Fruit fly (Drosophila melanogaster) whole organism, embryonic: Measurements from ENCODE around the gene CG7889.

Source experiments
- Abd-B ChIP-seq: fragments of 200-800 bp; sonication (Bioruptor generic); optimal IDR thresholded peaks from 2 replicates; lab custom pipeline; 2018; ENCODE audit warnings: missing biosample characterization, mild to moderate bottlenecking, missing genetic modification characterization, moderate library complexity
- Awh ChIP-seq: fragments of 200-800 bp; sonication (Bioruptor generic); IDR thresholded peaks from 2 replicates; pipeline ENCODE4, ENCODE4 v1.3.6; 2022; ENCODE audit warnings: missing biosample characterization, missing genetic modification characterization
- B-H2 ChIP-seq: fragments of 200-800 bp; sonication (Bioruptor generic); optimal IDR thresholded peaks from 2 replicates; lab custom pipeline; 2018; ENCODE audit warnings: missing biosample characterization, mild to moderate bottlenecking, missing genetic modification characterization
- Bgb ChIP-seq: fragments of 200-800 bp; sonication (Bioruptor generic); IDR thresholded peaks from 2 replicates; pipeline ENCODE4 v1.3.6; 2022; ENCODE audit warnings: missing biosample characterization, missing genetic modification characterization; ENCODE audit not compliant: partially characterized antibody
- CG10147 ChIP-seq: fragments of 200-800 bp; sonication (Bioruptor generic); optimal IDR thresholded peaks from 2 replicates; lab custom pipeline; 2019; ENCODE audit warnings: missing biosample characterization, mild to moderate bottlenecking, missing genetic modification characterization, moderate library complexity
- CG11456 ChIP-seq: fragments of 200-800 bp; sonication (Bioruptor generic); IDR thresholded peaks from 3 replicates; pipeline ENCODE4 v1.3.6; 2022; ENCODE audit warnings: missing biosample characterization, missing genetic modification characterization
- CG12391 ChIP-seq: fragments of 200-800 bp; sonication (Bioruptor generic); optimal IDR thresholded peaks from 3 replicates; lab custom pipeline; 2018; ENCODE audit warnings: missing biosample characterization, mild to moderate bottlenecking, missing genetic modification characterization, moderate library complexity
- CG12659 ChIP-seq: fragments of 200-800 bp; sonication (Bioruptor generic); optimal IDR thresholded peaks from 3 replicates; lab custom pipeline; 2017; ENCODE audit warnings: mild to moderate bottlenecking, missing biosample characterization, missing genetic modification reagents, missing genetic modification characterization
- CG12744 ChIP-seq: fragments of 200-800 bp; sonication (Bioruptor generic); optimal IDR thresholded peaks from 2 replicates; lab custom pipeline; 2016; ENCODE audit warnings: missing biosample characterization, missing genetic modification characterization
- CG13296 ChIP-seq: fragments of 200-800 bp; sonication (Bioruptor generic); optimal IDR thresholded peaks from 3 replicates; lab custom pipeline; 2018; ENCODE audit warnings: missing biosample characterization, mild to moderate bottlenecking, missing genetic modification characterization
- CG13424 ChIP-seq: fragments of 200-800 bp; sonication (Bioruptor generic); optimal IDR thresholded peaks from 2 replicates; lab custom pipeline; 2019; ENCODE audit warnings: missing biosample characterization, mild to moderate bottlenecking, missing genetic modification characterization, moderate library complexity
- CG14710 ChIP-seq: fragments of 200-800 bp; sonication (Bioruptor generic); optimal IDR thresholded peaks from 3 replicates; lab custom pipeline; 2019; ENCODE audit warnings: missing biosample characterization, mild to moderate bottlenecking, missing genetic modification characterization, moderate library complexity
- CG16813 ChIP-seq: fragments of 200-800 bp; sonication (Bioruptor generic); IDR thresholded peaks from 3 replicates; pipeline ENCODE4 v1.3.6; 2022; ENCODE audit warnings: missing biosample characterization, missing genetic modification characterization; ENCODE audit not compliant: partially characterized antibody
- CG17186 ChIP-seq: fragments of 200-800 bp; sonication (Bioruptor generic); optimal IDR thresholded peaks from 3 replicates; lab custom pipeline; 2017; ENCODE audit warnings: missing biosample characterization, missing genetic modification reagents, missing genetic modification characterization
- CG17359 ChIP-seq: fragments of 200-800 bp; sonication (Bioruptor generic); optimal IDR thresholded peaks from 3 replicates; lab custom pipeline; 2018; ENCODE audit warnings: missing biosample characterization, mild to moderate bottlenecking, missing genetic modification characterization, moderate library complexity
- CG17361 ChIP-seq: fragments of 200-800 bp; sonication (Bioruptor generic); IDR thresholded peaks from 3 replicates; pipeline ENCODE4 v1.3.6; 2022; ENCODE audit warnings: missing biosample characterization, missing genetic modification characterization
- CG2889 ChIP-seq: fragments of 200-800 bp; sonication (Bioruptor generic); IDR thresholded peaks from 3 replicates; pipeline ENCODE4 v1.3.6; 2022; ENCODE audit warnings: missing biosample characterization, missing genetic modification characterization
- CG4730 ChIP-seq: fragments of 200-800 bp; sonication (Bioruptor generic); IDR thresholded peaks from 2 replicates; pipeline ENCODE4 v1.3.6; 2022; ENCODE audit warnings: missing biosample characterization, missing genetic modification characterization
- CG5180 ChIP-seq: fragments of 200-800 bp; sonication (Bioruptor generic); optimal IDR thresholded peaks from 3 replicates; lab custom pipeline; 2017; ENCODE audit warnings: missing biosample characterization, missing genetic modification characterization, mild to moderate bottlenecking, moderate library complexity, missing genetic modification reagents
- CG6175 ChIP-seq: fragments of 200-800 bp; sonication (Bioruptor generic); IDR thresholded peaks from 3 replicates; pipeline ENCODE4 v1.3.6; 2022; ENCODE audit warnings: missing biosample characterization, missing genetic modification characterization
- CG6683 ChIP-seq: fragments of 200-800 bp; sonication (Bioruptor generic); optimal IDR thresholded peaks from 2 replicates; lab custom pipeline; 2017; ENCODE audit warnings: missing biosample characterization, mild to moderate bottlenecking, missing genetic modification characterization, missing genetic modification reagents
- CG8281 ChIP-seq: fragments of 200-800 bp; sonication (Bioruptor generic); optimal IDR thresholded peaks from 2 replicates; lab custom pipeline; 2018; ENCODE audit warnings: missing biosample characterization, mild to moderate bottlenecking, missing genetic modification characterization, moderate library complexity
- CG8290 ChIP-seq, 3 experiments: fragments of 200-800 bp; sonication (Bioruptor generic); optimal IDR thresholded peaks; 2 replicates each; lab custom pipeline; 2016 to 2019; ENCODE audit warnings: missing biosample characterization in 3 of 3, missing genetic modification characterization in 3 of 3, mild to moderate bottlenecking in 2 of 3, moderate library complexity in 1 of 3
- CG9817 ChIP-seq: fragments of 200-800 bp; sonication (Bioruptor generic); optimal IDR thresholded peaks from 2 replicates; lab custom pipeline; 2018; ENCODE audit warnings: missing biosample characterization, mild to moderate bottlenecking, missing genetic modification characterization, moderate library complexity
- CHES-1-like ChIP-seq: fragments of 200-800 bp; sonication (Bioruptor generic); optimal IDR thresholded peaks from 2 replicates; lab custom pipeline; 2016; ENCODE audit warnings: missing biosample characterization, missing genetic modification characterization
- Chrac-16 ChIP-seq: fragments of 200-800 bp; sonication (Bioruptor generic); optimal IDR thresholded peaks from 3 replicates; lab custom pipeline; 2016; ENCODE audit warnings: missing biosample characterization, missing genetic modification characterization
- CoRest ChIP-seq: fragments of 200-800 bp; sonication (Bioruptor generic); optimal IDR thresholded peaks from 3 replicates; lab custom pipeline; 2018; ENCODE audit warnings: missing biosample characterization, mild to moderate bottlenecking, missing genetic modification characterization, moderate library complexity
- H15 ChIP-seq: fragments of 200-800 bp; sonication (Bioruptor generic); IDR thresholded peaks from 3 replicates; pipeline ENCODE4 v1.3.6; 2022; ENCODE audit warnings: missing biosample characterization, missing genetic modification characterization
- Hr3 ChIP-seq: fragments of 200-800 bp; sonication (Bioruptor generic); optimal IDR thresholded peaks from 3 replicates; lab custom pipeline; 2016; ENCODE audit warnings: missing biosample characterization, missing genetic modification characterization
- Hsf ChIP-seq: fragments of 200-800 bp; sonication (Bioruptor generic); optimal IDR thresholded peaks from 3 replicates; lab custom pipeline; 2016; ENCODE audit warnings: missing biosample characterization, missing genetic modification characterization
- Lpt ChIP-seq: fragments of >200 bp; optimal IDR thresholded peaks from 2 replicates; lab custom pipeline; 2018; ENCODE audit warnings: missing biosample characterization, missing genetic modification characterization
- NC2β ChIP-seq: fragments of 200-800 bp; sonication (Bioruptor generic); optimal IDR thresholded peaks from 2 replicates; lab custom pipeline; 2016; ENCODE audit warnings: missing biosample characterization, missing genetic modification characterization
- Pdp1 ChIP-seq, 2 experiments: fragments of 200-800 bp; sonication (Bioruptor generic); optimal IDR thresholded peaks; 3 replicates each; lab custom pipeline; 2016; ENCODE audit warnings: missing biosample characterization in 2 of 2, missing genetic modification characterization in 2 of 2, mild to moderate bottlenecking in 1 of 2, moderate library complexity in 1 of 2
- Rfx ChIP-seq: fragments of 200-800 bp; sonication (Bioruptor generic); IDR thresholded peaks from 2 replicates; pipeline ENCODE4 v1.3.6; 2022; ENCODE audit warnings: missing biosample characterization, missing genetic modification characterization
- Usf ChIP-seq: fragments of 200-800 bp; sonication (Bioruptor generic); optimal IDR thresholded peaks from 2 replicates; lab custom pipeline; 2017; ENCODE audit warnings: missing genotype, missing biosample characterization, missing genetic modification characterization
- aop ChIP-seq: fragments of 200-800 bp; sonication (Bioruptor generic); IDR thresholded peaks from 2 replicates; pipeline ENCODE4 v1.3.6; 2022; ENCODE audit warnings: missing biosample characterization, missing genetic modification characterization
- br ChIP-seq: fragments of >200 bp; optimal IDR thresholded peaks from 2 replicates; lab custom pipeline; 2017
- bsh ChIP-seq, 2 experiments: fragments of 200-800 bp; sonication (Bioruptor generic); optimal IDR thresholded peaks; 2 replicates each; lab custom pipeline; 2017 to 2018; ENCODE audit warnings: mild to moderate bottlenecking in 2 of 2, missing biosample characterization in 2 of 2, missing genetic modification characterization in 2 of 2, moderate library complexity in 1 of 2
- cas ChIP-seq: fragments of 200-800 bp; sonication (Bioruptor generic); IDR thresholded peaks from 2 replicates; pipeline ENCODE4 v1.3.6; 2022; ENCODE audit warnings: missing biosample characterization, missing genetic modification characterization
- chn ChIP-seq: fragments of 200-800 bp; sonication (Bioruptor generic); optimal IDR thresholded peaks from 2 replicates; lab custom pipeline; 2016; ENCODE audit warnings: missing biosample characterization, missing genetic modification characterization
- fru ChIP-seq: fragments of >200 bp; optimal IDR thresholded peaks from 2 replicates; lab custom pipeline; 2017
- hbn ChIP-seq: fragments of 200-800 bp; sonication (Bioruptor generic); IDR thresholded peaks from 2 replicates; pipeline ENCODE4 v1.3.6; 2022; ENCODE audit warnings: missing biosample characterization, missing genetic modification characterization; ENCODE audit not compliant: partially characterized antibody
- insv ChIP-seq, 2 experiments: fragments of 200-800 bp; sonication (Bioruptor generic); optimal IDR thresholded peaks; 3 replicates each; lab custom pipeline; 2016 to 2018; ENCODE audit warnings: missing biosample characterization in 2 of 2, missing genetic modification characterization in 2 of 2
- odd ChIP-seq: fragments of 200-800 bp; sonication (Bioruptor generic); optimal IDR thresholded peaks from 2 replicates; lab custom pipeline; 2017; ENCODE audit warnings: missing biosample characterization, mild to moderate bottlenecking, missing genetic modification characterization
- sd ChIP-seq: fragments of 200-800 bp; sonication (Bioruptor generic); optimal IDR thresholded peaks from 3 replicates; lab custom pipeline; 2018; ENCODE audit warnings: missing biosample characterization, mild to moderate bottlenecking, missing genetic modification characterization, moderate library complexity
- sug ChIP-seq: fragments of 200-800 bp; optimal IDR thresholded peaks from 2 replicates; lab custom pipeline; 2019; ENCODE audit warnings: missing biosample characterization, mild to moderate bottlenecking, missing genetic modification characterization, moderate library complexity
- tgo ChIP-seq: fragments of 200-800 bp; sonication (Bioruptor generic); IDR thresholded peaks from 3 replicates; pipeline ENCODE4 v1.3.6; 2022; ENCODE audit warnings: missing biosample characterization, missing genetic modification characterization
- twi ChIP-seq: fragments of 200-800 bp; optimal IDR thresholded peaks from 2 replicates; lab custom pipeline; 2019; ENCODE audit warnings: missing biosample characterization, mild to moderate bottlenecking, missing genetic modification characterization, moderate library complexity
- zen ChIP-seq: fragments of 200-800 bp; sonication (Bioruptor generic); optimal IDR thresholded peaks from 3 replicates; lab custom pipeline; 2018; ENCODE audit warnings: missing biosample characterization, mild to moderate bottlenecking, missing genetic modification characterization, moderate library complexity
- zen2 ChIP-seq: fragments of 200-800 bp; sonication (Bioruptor generic); IDR thresholded peaks from 3 replicates; pipeline ENCODE4 v1.3.6; 2022; ENCODE audit warnings: missing biosample characterization, missing genetic modification characterization; ENCODE audit not compliant: partially characterized antibody

The CG7889 gene

DNA sequence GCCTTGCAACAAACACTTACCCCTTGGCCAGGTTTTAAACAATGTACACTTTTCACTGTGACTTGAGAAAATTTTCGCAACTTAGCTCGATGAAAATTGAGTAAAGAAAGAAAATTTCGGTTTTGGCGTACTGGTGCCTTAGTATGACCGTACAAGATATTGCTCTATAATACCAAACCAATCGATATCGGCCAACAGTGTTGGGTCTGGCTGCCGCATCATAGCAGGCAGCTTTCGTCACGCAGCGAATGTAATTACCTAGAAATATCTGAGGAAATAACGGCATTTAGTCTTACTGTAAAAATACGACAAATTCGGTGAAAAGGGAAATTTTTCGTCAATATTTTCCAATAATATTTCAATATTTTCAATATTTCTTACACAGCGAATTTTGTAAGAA is 35.4 kb upstream of the CG7889 start, which contains the start of gene Ulp1 (continued):
- TF ChIP-seq Bgb (GFP tag; lab: Robert Waterston, UW) (peak; percentile 55), CG13424 (tag; lab: Kevin White, UChicago) (no peak), fru (lab: Kevin White, UChicago) (no peak), CG16813 (peak; percentile 30; the same call in 1 of the 3 replicates), insv (GFP tag; optimal IDR thresholded peaks at IDR 0.05; lab: Kevin White, UChicago) (peak in 1 of 2 experiments; percentile 47), sd (tag; lab: Kevin White, UChicago) (peak; percentile 45), Usf (GFP tag; lab: Kevin White, UChicago) (no peak), chn (GFP tag; lab: Kevin White, UChicago) (no peak), CHES-1-like (GFP tag; lab: Kevin White, UChicago) (peak; percentile 38), CG17361 (GFP tag; lab: Robert Waterston, UW) (peak; percentile 17; the same call in 1 of the 3 replicates), twi (no peak), Pdp1 (GFP tag; optimal IDR thresholded peaks at IDR 0.05; lab: Kevin White, UChicago) (peak in 1 of 2 experiments; percentile 47), CG9817 (no peak), Rfx (peak; percentile 34), CG17186 (GFP tag; lab: Kevin White, UChicago) (peak; percentile 52), Awh (GFP tag; lab: Robert Waterston, UW) (no peak), CG17359 (tag; lab: Kevin White, UChicago) (peak; percentile 56), CoRest (tag; lab: Kevin White, UChicago) (peak; percentile 48), CG4730 (GFP tag; lab: Robert Waterston, UW) (no peak), CG14710 (tag; lab: Kevin White, UChicago) (peak; percentile 69), br (no peak), bsh (GFP tag; optimal IDR thresholded peaks at IDR 0.05; lab: Kevin White, UChicago) (no peak), Hsf (GFP tag; lab: Kevin White, UChicago) (no peak), CG12391 (tag; lab: Kevin White, UChicago) (peak; percentile 30), CG12659 (GFP tag; lab: Kevin White, UChicago) (peak; percentile 69), CG6175 (GFP tag; lab: Robert Waterston, UW) (no peak), zen (tag; lab: Kevin White, UChicago) (peak; percentile 87), CG13296 (GFP tag; lab: Kevin White, UChicago) (no peak), NC2β (GFP tag; lab: Kevin White, UChicago) (peak; percentile 2), odd (no peak), CG11456 (GFP tag; lab: Robert Waterston, UW) (0 out of 3 replicates have a peak, but pooled peaks have one; percentile 59), CG8290 (GFP tag; optimal IDR thresholded peaks at IDR 0.05; lab: Kevin White, UChicago) (peak; percentile 55), CG8290 (tag; optimal IDR thresholded peaks at IDR 0.05; lab: Kevin White, UChicago) (peak in 1 of 2 experiments; percentile 81), CG5180 (GFP tag; lab: Kevin White, UChicago) (no peak), CG8281 (tag; lab: Kevin White, UChicago) (no peak), tgo (GFP tag; lab: Robert Waterston, UW) (no peak), Lpt (no peak), cas (no peak), zen2 (GFP tag; lab: Robert Waterston, UW) (0 out of 3 replicates have a peak, but pooled peaks have one; percentile 31), CG12744 (GFP tag; lab: Kevin White, UChicago) (no peak), Hr3 (GFP tag; lab: Kevin White, UChicago) (peak; percentile 31), CG6683 (no peak), Abd-B (GFP tag; lab: Kevin White, UChicago) (peak; percentile 89), H15 (GFP tag; lab: Robert Waterston, UW) (no peak), aop (GFP tag; lab: Robert Waterston, UW) (no peak), Chrac-16 (GFP tag; lab: Kevin White, UChicago) (peak; percentile 8), CG10147 (GFP tag; lab: Kevin White, UChicago) (no peak), sug (peak; percentile 30), hbn (GFP tag; lab: Robert Waterston, UW) (no peak), B-H2 (GFP tag; lab: Kevin White, UChicago) (no peak), CG2889 (GFP tag; lab: Robert Waterston, UW) (no peak)
